Fruit fly (Drosophila melanogaster): Measurements from ENCODE around the gene CG42367.

CG42367 gene

DNA sequence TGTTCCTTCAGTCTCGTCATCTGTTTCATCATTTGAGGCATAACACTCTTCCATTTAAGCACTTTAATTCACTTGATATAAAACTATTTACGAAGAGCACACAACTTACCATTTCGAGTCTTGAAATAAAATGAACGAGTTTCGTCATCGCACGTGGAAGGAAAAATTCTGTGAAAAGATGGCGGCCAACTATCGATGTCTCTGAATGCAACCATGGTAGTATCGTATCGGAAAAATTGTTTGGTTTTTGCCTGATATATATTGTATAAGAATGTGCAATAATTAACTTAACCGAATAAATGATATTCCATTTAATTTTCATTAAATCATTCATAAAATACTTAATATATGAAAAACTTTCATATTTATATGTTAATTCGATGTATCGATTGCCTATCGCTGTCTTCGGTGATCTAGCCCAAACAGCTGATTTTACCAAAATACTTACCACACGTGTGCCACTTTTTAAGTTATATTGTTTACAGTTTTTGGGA is 35.5 kb upstream of the CG42367 start, which contains the start of gene Bka (continued):
- TF ChIP-seq pita (GFP tag; optimal IDR thresholded peaks at IDR 0.05) (no peak), CG1024 (GFP tag; IDR thresholded peaks at IDR 0.05) (no peak), CG6813 (GFP tag; optimal IDR thresholded peaks at IDR 0.05) (no peak), CG31441 (GFP tag; IDR thresholded peaks at IDR 0.05) (peak; percentile 62), CG12071 (GFP tag; optimal IDR thresholded peaks at IDR 0.05) (no peak), otp (GFP tag; IDR thresholded peaks at IDR 0.05) (peak; percentile 27; the same call in 1 of the 3 replicates), CG4282 (GFP tag; optimal IDR thresholded peaks at IDR 0.05) (no peak), CG11560 (tag; IDR thresholded peaks at IDR 0.05) (no peak), sim (GFP tag; IDR thresholded peaks at IDR 0.05) (no peak), Dbx (GFP tag; IDR thresholded peaks at IDR 0.05) (peak; percentile 53; the same call in 2 of the 3 replicates), Deaf1 (tag; optimal IDR thresholded peaks at IDR 0.05) (peak; percentile 66), CG3847 (GFP tag; IDR thresholded peaks at IDR 0.05) (no peak; the same call in 1 of the 2 replicates), CG16863 (GFP tag; optimal IDR thresholded peaks at IDR 0.05) (no peak), ci (GFP tag; IDR thresholded peaks at IDR 0.05) (peak; percentile 76), psq (GFP tag; optimal IDR thresholded peaks at IDR 0.05) (no peak), CG10321 (GFP tag; IDR thresholded peaks at IDR 0.05) (no peak), Trl (optimal IDR thresholded peaks at IDR 0.05) (no peak), Trl (GFP tag; optimal IDR thresholded peaks at IDR 0.05) (peak; percentile 25), D19A (tag; optimal IDR thresholded peaks at IDR 0.05) (peak; percentile 60), Dp (GFP tag; optimal IDR thresholded peaks at IDR 0.05) (peak; percentile 68), Kr (GFP tag; optimal IDR thresholded peaks at IDR 0.05) (no peak), gsb-n (tag; optimal IDR thresholded peaks at IDR 0.05) (peak; percentile 66), bsh (GFP tag; optimal IDR thresholded peaks at IDR 0.05) (peak in 1 of 2 experiments; percentile 56), trem (tag; optimal IDR thresholded peaks at IDR 0.05) (peak; percentile 92), Sry-β (GFP tag; optimal IDR thresholded peaks at IDR 0.05) (no peak), NK7.1 (GFP tag; optimal IDR thresholded peaks at IDR 0.05) (no peak), repo (GFP tag; optimal IDR thresholded peaks at IDR 0.05) (no peak), CG4404 (GFP tag; IDR thresholded peaks at IDR 0.05) (no peak), CG1602 (GFP tag; optimal IDR thresholded peaks at IDR 0.05) (no peak), CG12299 (tag; optimal IDR thresholded peaks at IDR 0.05) (peak; percentile 11), CG3407 (GFP tag; optimal IDR thresholded peaks at IDR 0.05) (peak; percentile 42), fd3F (GFP tag; optimal IDR thresholded peaks at IDR 0.05) (peak; percentile 21), kay (GFP tag; optimal IDR thresholded peaks at IDR 0.05) (no peak), luna (GFP tag; optimal IDR thresholded peaks at IDR 0.05) (no peak), lilli (GFP tag; optimal IDR thresholded peaks at IDR 0.05) (peak; percentile 44), nmo (GFP tag; optimal IDR thresholded peaks at IDR 0.05) (peak; percentile 74), Dad (GFP tag; optimal IDR thresholded peaks at IDR 0.05) (peak; percentile 25), sens (GFP tag) (peak; percentile 79), tgo (GFP tag; IDR thresholded peaks at IDR 0.05) (no peak), jumu (GFP tag; optimal IDR thresholded peaks at IDR 0.05) (no peak), Ptx1 (GFP tag; IDR thresholded peaks at IDR 0.05) (no peak), fu2 (GFP tag; optimal IDR thresholded peaks at IDR 0.05) (no peak), CG13296 (GFP tag; optimal IDR thresholded peaks at IDR 0.05) (peak; percentile 73), CG13287 (GFP tag; IDR thresholded peaks at IDR 0.05; ENCODE audit: partially characterized antibody) (peak; percentile 99), CG6272 (GFP tag; IDR thresholded peaks at IDR 0.05) (no peak; the same call in 1 of the 2 replicates), Sox102F (GFP tag; optimal IDR thresholded peaks at IDR 0.05) (no peak), Aef1 (GFP tag; IDR thresholded peaks at IDR 0.05) (no peak), toy (GFP tag; IDR thresholded peaks at IDR 0.05) (no peak), disco-r (GFP tag; optimal IDR thresholded peaks at IDR 0.05) (no peak), sr (GFP tag; IDR thresholded peaks at IDR 0.05) (no peak), Eip74EF (GFP tag; optimal IDR thresholded peaks at IDR 0.05) (peak in 1 of 2 experiments; percentile 65), Mrtf (GFP tag; IDR thresholded peaks at IDR 0.05) (no peak)

All from whole organism, embryonic.